Fruit fly (Drosophila melanogaster) whole organism, embryonic: ENCODE results near the gene CG2794.

Experiments
- ATbp ChIP-seq: fragments of 200-800 bp; sonication (Bioruptor generic); optimal IDR thresholded peaks from 2 replicates; lab custom pipeline; 2017; ENCODE audit warnings: missing biosample characterization, mild to moderate bottlenecking, missing genetic modification characterization, missing genetic modification reagents
- CG11695 ChIP-seq: fragments of 200-800 bp; sonication (Bioruptor generic); IDR thresholded peaks from 3 replicates; pipeline ENCODE4 v1.3.6; 2022; ENCODE audit warnings: missing biosample characterization, missing genetic modification characterization
- CG12391 ChIP-seq: fragments of 200-800 bp; sonication (Bioruptor generic); optimal IDR thresholded peaks from 3 replicates; lab custom pipeline; 2018; ENCODE audit warnings: missing biosample characterization, mild to moderate bottlenecking, missing genetic modification characterization, moderate library complexity
- CG17186 ChIP-seq: fragments of 200-800 bp; sonication (Bioruptor generic); optimal IDR thresholded peaks from 3 replicates; lab custom pipeline; 2017; ENCODE audit warnings: missing biosample characterization, missing genetic modification reagents, missing genetic modification characterization
- CG2889 ChIP-seq: fragments of 200-800 bp; sonication (Bioruptor generic); IDR thresholded peaks from 3 replicates; pipeline ENCODE4 v1.3.6; 2022; ENCODE audit warnings: missing biosample characterization, missing genetic modification characterization
- CG32532 ChIP-seq: fragments of 200-800 bp; sonication (Bioruptor generic); IDR thresholded peaks from 2 replicates; pipeline ENCODE4 v1.3.6; 2022; ENCODE audit warnings: missing biosample characterization, missing genetic modification characterization
- CG34422 ChIP-seq: fragments of 200-800 bp; sonication (Bioruptor generic); IDR thresholded peaks from 3 replicates; pipeline ENCODE4 v1.3.6; 2022; ENCODE audit warnings: missing biosample characterization, missing genetic modification characterization
- CG42726 ChIP-seq: fragments of 200-800 bp; sonication (Bioruptor generic); IDR thresholded peaks from 2 replicates; pipeline ENCODE4 v1.3.6; 2022; ENCODE audit warnings: missing biosample characterization, missing genetic modification characterization; ENCODE audit not compliant: partially characterized antibody
- CG5180 ChIP-seq: fragments of 200-800 bp; sonication (Bioruptor generic); optimal IDR thresholded peaks from 3 replicates; lab custom pipeline; 2017; ENCODE audit warnings: missing biosample characterization, missing genetic modification characterization, mild to moderate bottlenecking, moderate library complexity, missing genetic modification reagents
- CG9932 ChIP-seq: fragments of 200-800 bp; sonication (Bioruptor generic); IDR thresholded peaks from 2 replicates; pipeline ENCODE4 v1.3.6; 2022; ENCODE audit warnings: missing biosample characterization, missing genetic modification characterization
- Chrac-16 ChIP-seq: fragments of 200-800 bp; sonication (Bioruptor generic); optimal IDR thresholded peaks from 3 replicates; lab custom pipeline; 2016; ENCODE audit warnings: missing biosample characterization, missing genetic modification characterization
- Deaf1 ChIP-seq: fragments of 200-800 bp; optimal IDR thresholded peaks from 3 replicates; lab custom pipeline; 2019; ENCODE audit warnings: missing biosample characterization, mild to moderate bottlenecking, missing genetic modification characterization, moderate library complexity
- Dll ChIP-seq: fragments of 200-800 bp; sonication (Bioruptor generic); IDR thresholded peaks from 4 replicates; pipeline ENCODE4 v1.3.6; 2022; ENCODE audit warnings: missing biosample characterization, missing genetic modification characterization; ENCODE audit not compliant: partially characterized antibody
- Eip74EF ChIP-seq, 2 experiments: fragments of 200-800 bp in 1 of 2; fragments of >200 bp in 1 of 2; sonication (Bioruptor generic) in 1 of 2; optimal IDR thresholded peaks; 2 replicates each; lab custom pipeline; 2017 to 2019; ENCODE audit warnings: missing biosample characterization in 2 of 2, missing genetic modification characterization in 2 of 2, mild to moderate bottlenecking in 1 of 2, moderate library complexity in 1 of 2
- Hmr ChIP-seq: fragments of 200-800 bp; sonication (Bioruptor generic); optimal IDR thresholded peaks from 3 replicates; lab custom pipeline; 2017; ENCODE audit warnings: mild to moderate bottlenecking, missing biosample characterization, missing genetic modification reagents, missing genetic modification characterization
- Hsf ChIP-seq: fragments of 200-800 bp; sonication (Bioruptor generic); optimal IDR thresholded peaks from 3 replicates; lab custom pipeline; 2016; ENCODE audit warnings: missing biosample characterization, missing genetic modification characterization
- MTF-1 ChIP-seq: fragments of 200-800 bp; sonication (Bioruptor generic); optimal IDR thresholded peaks from 2 replicates; lab custom pipeline; 2018; ENCODE audit warnings: missing biosample characterization, mild to moderate bottlenecking, missing genetic modification characterization, borderline replicate concordance
- Med ChIP-seq: fragments of 200-800 bp; sonication (Bioruptor generic); peaks from one replicate; lab custom pipeline; 2016; ENCODE audit warnings: missing biosample characterization, missing genetic modification characterization, mild to moderate bottlenecking, inconsistent platforms, moderate library complexity
- Mes4 ChIP-seq: fragments of 200-800 bp; sonication (Bioruptor generic); optimal IDR thresholded peaks from 2 replicates; lab custom pipeline; 2016; ENCODE audit warnings: missing biosample characterization, missing genetic modification characterization
- Neu2 ChIP-seq: fragments of 200-800 bp; sonication (Bioruptor generic); optimal IDR thresholded peaks from 3 replicates; lab custom pipeline; 2016; ENCODE audit warnings: missing biosample characterization, missing genetic modification characterization, borderline replicate concordance
- Six4 ChIP-seq: fragments of 200-800 bp; sonication (Bioruptor generic); optimal IDR thresholded peaks from 2 replicates; lab custom pipeline; 2016; ENCODE audit warnings: missing biosample characterization, missing genetic modification characterization
- Tbp ChIP-seq: fragments of >200 bp; optimal IDR thresholded peaks from 2 replicates; lab custom pipeline; 2018; ENCODE audit warnings: missing biosample characterization, missing genetic modification characterization
- cad ChIP-seq: fragments of >200 bp; optimal IDR thresholded peaks from 2 replicates; lab custom pipeline; 2017; ENCODE audit warnings: missing biosample characterization, missing genetic modification characterization
- chinmo ChIP-seq: fragments of 200-800 bp; sonication (Bioruptor generic); IDR thresholded peaks from 4 replicates; pipeline ENCODE4 v1.3.6; 2022; ENCODE audit warnings: missing biosample characterization, missing genetic modification characterization; ENCODE audit not compliant: partially characterized antibody
- ci ChIP-seq: fragments of 200-800 bp; sonication (Bioruptor generic); IDR thresholded peaks from 3 replicates; pipeline ENCODE4 v1.3.6; 2022; ENCODE audit warnings: missing biosample characterization, missing genetic modification characterization
- crol ChIP-seq: fragments of 200-800 bp; sonication (Bioruptor generic); IDR thresholded peaks from 2 replicates; pipeline ENCODE4 v1.3.6; 2022; ENCODE audit warnings: missing biosample characterization, missing genetic modification characterization
- dmrt99B ChIP-seq: fragments of 200-800 bp; sonication (Bioruptor generic); optimal IDR thresholded peaks from 2 replicates; lab custom pipeline; 2018; ENCODE audit warnings: missing biosample characterization, mild to moderate bottlenecking, missing genetic modification characterization, moderate library complexity
- dysf ChIP-seq: fragments of 200-800 bp; sonication (Bioruptor generic); IDR thresholded peaks from 3 replicates; pipeline ENCODE4 v1.3.6; 2022; ENCODE audit warnings: missing biosample characterization, missing genetic modification characterization
- emc ChIP-seq: fragments of 200-800 bp; sonication (Bioruptor generic); optimal IDR thresholded peaks from 2 replicates; lab custom pipeline; 2016; ENCODE audit warnings: missing biosample characterization, missing genetic modification characterization
- esg ChIP-seq: fragments of 200-800 bp; sonication (Bioruptor generic); conservative IDR thresholded peaks from 2 replicates; pipeline ENCODE4 v1.3.6; 2022; ENCODE audit warnings: missing biosample characterization, missing genetic modification characterization
- fd96Cb ChIP-seq: fragments of 200-800 bp; sonication (Bioruptor generic); optimal IDR thresholded peaks from 2 replicates; lab custom pipeline; 2018; ENCODE audit warnings: missing biosample characterization, mild to moderate bottlenecking, missing genetic modification characterization, moderate library complexity
- gcm ChIP-seq: fragments of 200-800 bp; sonication (Bioruptor generic); optimal IDR thresholded peaks from 2 replicates; lab custom pipeline; 2019; ENCODE audit warnings: missing biosample characterization, mild to moderate bottlenecking, missing genetic modification characterization, moderate library complexity
- inv ChIP-seq: fragments of 200-800 bp; sonication (Bioruptor generic); IDR thresholded peaks from 2 replicates; pipeline ENCODE4 v1.3.6; 2022; ENCODE audit warnings: missing biosample characterization, missing genetic modification characterization; ENCODE audit not compliant: partially characterized antibody
- lab ChIP-seq: fragments of 200-800 bp; sonication (Bioruptor generic); optimal IDR thresholded peaks from 3 replicates; lab custom pipeline; 2017; ENCODE audit warnings: missing biosample characterization, missing genetic modification characterization, mild to moderate bottlenecking, moderate library complexity, missing genetic modification reagents
- lola ChIP-seq, 3 experiments: fragments of >200 bp in 2 of 3; fragments of 200-800 bp in 1 of 3; sonication (Bioruptor generic) in 1 of 3; optimal IDR thresholded peaks; 2 replicates each; lab custom pipeline; 2017 to 2019; ENCODE audit warnings: missing biosample characterization in 3 of 3, missing genetic modification characterization in 3 of 3, mild to moderate bottlenecking in 1 of 3, moderate library complexity in 1 of 3
- mam ChIP-seq: fragments of 200-800 bp; sonication (Bioruptor generic); optimal IDR thresholded peaks from 3 replicates; lab custom pipeline; 2016; ENCODE audit warnings: missing biosample characterization, missing genetic modification characterization
- oc ChIP-seq: fragments of 200-800 bp; sonication (Bioruptor generic); optimal IDR thresholded peaks from 2 replicates; lab custom pipeline; 2018; ENCODE audit warnings: missing biosample characterization, mild to moderate bottlenecking, missing genetic modification characterization, moderate library complexity
- pan ChIP-seq, 4 experiments: fragments of >200 bp in 3 of 4; fragments of 200-800 bp in 1 of 4; sonication (Bioruptor generic) in 1 of 4; optimal IDR thresholded peaks in 3 of 4; IDR thresholded peaks in 1 of 4; 2 replicates each; pipeline versions ENCODE4 v1.3.6 to Lab custom; 2017 to 2022; ENCODE audit warnings: missing biosample characterization in 2 of 4, missing genetic modification characterization in 2 of 4, mixed read lengths in 1 of 4
- prd ChIP-seq, 3 experiments: fragments of >200 bp in 2 of 3; fragments of 200-800 bp in 1 of 3; sonication (Bioruptor generic) in 1 of 3; optimal IDR thresholded peaks in 2 of 3; IDR thresholded peaks in 1 of 3; 2 replicates in 2 of 3; 3 replicates in 1 of 3; pipeline versions ENCODE4 v1.3.6 to Lab custom; 2017 to 2022; ENCODE audit warnings: missing biosample characterization in 1 of 3, missing genetic modification characterization in 1 of 3
- pum ChIP-seq: fragments of 200-800 bp; sonication (Bioruptor generic); optimal IDR thresholded peaks from 2 replicates; lab custom pipeline; 2016; ENCODE audit warnings: missing biosample characterization, missing genetic modification characterization
- sens ChIP-seq: fragments of 200-800 bp; sonication (Bioruptor generic); peaks from one replicate; lab custom pipeline; 2016; ENCODE audit warnings: missing biosample characterization, missing genetic modification characterization
- sisA ChIP-seq: fragments of 200-800 bp; sonication (Bioruptor generic); IDR thresholded peaks from 2 replicates; pipeline ENCODE4 v1.3.6; 2022; ENCODE audit warnings: missing biosample characterization, missing genetic modification characterization
- sqz ChIP-seq: fragments of 200-800 bp; sonication (Bioruptor generic); optimal IDR thresholded peaks from 3 replicates; lab custom pipeline; 2018; ENCODE audit warnings: missing biosample characterization, mild to moderate bottlenecking, missing genetic modification characterization
- tin ChIP-seq: fragments of 200-800 bp; sonication (Bioruptor generic); optimal IDR thresholded peaks from 3 replicates; lab custom pipeline; 2016; ENCODE audit warnings: missing biosample characterization, missing genetic modification characterization
- unpg ChIP-seq: fragments of 200-800 bp; sonication (Bioruptor generic); optimal IDR thresholded peaks from 3 replicates; lab custom pipeline; 2018; ENCODE audit warnings: missing biosample characterization, mild to moderate bottlenecking, missing genetic modification characterization, moderate library complexity
- vvl ChIP-seq: fragments of 200-800 bp; sonication (Bioruptor generic); IDR thresholded peaks from 2 replicates; pipeline ENCODE4 v1.3.6; 2022; ENCODE audit warnings: missing biosample characterization, missing genetic modification characterization

Gene CG2794

dm6 chr2L:527689-528088, 36.3 kb upstream of the CG2794 start:
- TF ChIP-seq oc (tag; lab: Kevin White, UChicago) = peak; percentile 7
- TF ChIP-seq Dll (GFP tag; lab: Robert Waterston, UW) = no peak
- no peak for TF ChIP-seq Tbp (GFP tag; lab: Kevin White, UChicago)
- TF ChIP-seq Eip74EF (GFP tag; optimal IDR thresholded peaks at IDR 0.05; lab: Kevin White, UChicago) = no peak
- peak; percentile 5; the same call in 1 of the 2 replicates for TF ChIP-seq crol
- peak; percentile 74 for TF ChIP-seq Deaf1 (tag; lab: Kevin White, UChicago)
- no peak for TF ChIP-seq CG17186 (GFP tag; lab: Kevin White, UChicago)
- no peak for TF ChIP-seq CG5180 (GFP tag; lab: Kevin White, UChicago)
- 0 out of 4 replicates have a peak, but pooled peaks have one; percentile 36 for TF ChIP-seq chinmo (GFP tag; lab: Robert Waterston, UW)
- no peak for TF ChIP-seq MTF-1 (GFP tag; lab: Kevin White, UChicago)
- peak; percentile 50 for TF ChIP-seq gcm (GFP tag; lab: Kevin White, UChicago)
- peak; percentile 44 for TF ChIP-seq sqz (GFP tag; lab: Kevin White, UChicago)
- TF ChIP-seq Six4 (GFP tag; lab: Kevin White, UChicago) = no peak
- TF ChIP-seq lab (GFP tag; lab: Kevin White, UChicago) = peak; percentile 57

dm6 chr2L:530245-530644, 33.7 kb upstream of the CG2794 start:
- peak; percentile 19 for TF ChIP-seq Chrac-16 (GFP tag; lab: Kevin White, UChicago)
- peak; percentile 7 for TF ChIP-seq pum (GFP tag; lab: Kevin White, UChicago)
- TF ChIP-seq CG42726 = no peak
- peak; percentile 42 for TF ChIP-seq sisA (GFP tag; lab: Robert Waterston, UW)
- 0 out of 2 replicates have a peak, but pooled peaks have one; percentile 22 for TF ChIP-seq vvl
- TF ChIP-seq unpg (GFP tag; lab: Kevin White, UChicago) = peak; percentile 17
- TF ChIP-seq CG17186 (GFP tag; lab: Kevin White, UChicago) = no peak
- peak; percentile 18 for TF ChIP-seq fd96Cb
- peak; percentile 73 for TF ChIP-seq Med
- TF ChIP-seq emc (GFP tag; lab: Kevin White, UChicago) = no peak
- TF ChIP-seq CG12391 = peak; percentile 12
- TF ChIP-seq inv (GFP tag; lab: Robert Waterston, UW) = no peak
- peak; percentile 28 for TF ChIP-seq Hsf (GFP tag; lab: Kevin White, UChicago)
- TF ChIP-seq CG32532 = peak; percentile 41; the same call in 1 of the 2 replicates
- TF ChIP-seq ATbp (GFP tag; lab: Kevin White, UChicago) = peak; percentile 20
- 0 out of 3 replicates have a peak, but pooled peaks have one; percentile 26 for TF ChIP-seq CG11695
- peak; percentile 35 for TF ChIP-seq dmrt99B (tag; lab: Kevin White, UChicago)
- 0 out of 3 replicates have a peak, but pooled peaks have one; percentile 47 for TF ChIP-seq ci (GFP tag; lab: Robert Waterston, UW)
- TF ChIP-seq lab (GFP tag; lab: Kevin White, UChicago) = peak; percentile 4
- peak; percentile 29 for TF ChIP-seq mam (GFP tag; lab: Kevin White, UChicago)
- peak; percentile 46 for TF ChIP-seq Mes4 (GFP tag; lab: Kevin White, UChicago)
- peak; percentile 2 for TF ChIP-seq Hmr
- TF ChIP-seq CG9932 (GFP tag; lab: Robert Waterston, UW) = no peak
- TF ChIP-seq prd (optimal IDR thresholded peaks at IDR 0.05; lab: Kevin White, UChicago) = no peak
- TF ChIP-seq prd (GFP tag; IDR thresholded peaks at IDR 0.05; lab: Robert Waterston, UW) = peak; percentile 66
- TF ChIP-seq esg (GFP tag; lab: Robert Waterston, UW) = peak; percentile 34; the same call in 1 of the 2 replicates
- peak; percentile 33 for TF ChIP-seq tin (GFP tag; lab: Kevin White, UChicago)
- no peak for TF ChIP-seq Neu2
- TF ChIP-seq CG34422 (GFP tag; lab: Robert Waterston, UW) = peak; percentile 28; the same call in 1 of the 3 replicates
- no peak for TF ChIP-seq cad (GFP tag; lab: Kevin White, UChicago)
- no peak for TF ChIP-seq lola (GFP tag; optimal IDR thresholded peaks at IDR 0.05; lab: Kevin White, UChicago)
- TF ChIP-seq pan (optimal IDR thresholded peaks at IDR 0.05; lab: Kevin White, UChicago) = no peak
- TF ChIP-seq pan (GFP tag; optimal IDR thresholded peaks at IDR 0.05 in 1 of 2, IDR thresholded peaks at IDR 0.05 in 1 of 2) = peak in 1 of 2 experiments; percentile 6
- 0 out of 3 replicates have a peak, but pooled peaks have one; percentile 28 for TF ChIP-seq CG2889 (GFP tag; lab: Robert Waterston, UW)
- TF ChIP-seq sens (GFP tag; lab: Kevin White, UChicago) = peak; percentile 80
- peak; percentile 34; the same call in 1 of the 3 replicates for TF ChIP-seq dysf
